Worm (Caenorhabditis elegans): ENCODE measurements around the gene Y70C5C.1.

DNA sequence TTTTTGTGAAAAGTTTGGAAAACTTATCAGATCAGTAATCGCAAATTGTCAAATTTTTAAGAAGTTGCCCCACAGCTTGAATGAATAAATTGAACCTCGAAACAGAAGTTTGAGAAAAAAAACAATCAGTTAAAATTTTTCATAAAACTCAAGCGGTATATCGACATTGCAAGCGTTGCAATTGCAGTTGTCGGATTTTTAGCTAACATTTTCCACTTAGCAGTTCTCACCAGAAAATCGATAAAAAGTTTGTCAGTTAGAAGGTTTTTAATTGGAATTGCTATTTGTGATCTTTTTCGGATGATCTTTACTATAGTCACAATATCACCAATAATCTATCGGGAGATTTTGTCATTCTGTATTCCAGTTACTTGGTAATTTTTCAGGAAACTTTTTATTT, 14.3 kb upstream of the Y70C5C.1 start, which contains the start of gene srw-43:
- TF ChIP-seq B0019.2 (GFP tag; conservative IDR thresholded peaks at IDR 0.05) (no peak), unc-62 (GFP tag; optimal IDR thresholded peaks at IDR 0.05) (no peak), mel-28 (tag; optimal IDR thresholded peaks at IDR 0.05; ENCODE audit: borderline replicate concordance) (no peak), ceh-40 (GFP tag; IDR thresholded peaks at IDR 0.05) (no peak), dpff-1 (tag; optimal IDR thresholded peaks at IDR 0.05) (no peak), F39B2.1 (GFP tag; IDR thresholded peaks at IDR 0.05) (no peak), cebp-1 (GFP tag; IDR thresholded peaks at IDR 0.05) (no peak), cebp-1 (tag; optimal IDR thresholded peaks at IDR 0.05) (no peak), T07F8.4 (tag; optimal IDR thresholded peaks at IDR 0.05) (no peak), Y95B8A.8 (GFP tag; IDR thresholded peaks at IDR 0.05) (no peak), hlh-26 (GFP tag; conservative IDR thresholded peaks at IDR 0.05) (no peak), snpc-4 (GFP tag; optimal IDR thresholded peaks at IDR 0.05) (no peak), snpc-4 (tag; optimal IDR thresholded peaks at IDR 0.05) (no peak), cebp-2 (GFP tag; IDR thresholded peaks at IDR 0.05) (no peak)

All from whole organism, young adult.